Worm (Caenorhabditis elegans) whole organism, L2 larva: ENCODE results near the gene nhr-185.

Experiments used
- F13H6.1 ChIP-seq: sonication (generic microtip); optimal IDR thresholded peaks from 2 replicates; lab custom pipeline; 2016; ENCODE audit warnings: missing genetic modification characterization, missing compliant biosample characterization
- R02D3.7 ChIP-seq: fragments of 150-350 bp; optimal IDR thresholded peaks from 2 replicates; lab custom pipeline; 2014; ENCODE audit warnings: missing biosample characterization, missing genetic modification characterization
- Y55F3AM.14 ChIP-seq: fragments of 200-800 bp; sonication (Bioruptor generic); optimal IDR thresholded peaks from 2 replicates; lab custom pipeline; 2018; ENCODE audit warnings: mild to moderate bottlenecking, missing genetic modification characterization, missing compliant biosample characterization
- ceh-16 ChIP-seq: fragments of 150-350 bp; optimal IDR thresholded peaks from 2 replicates; lab custom pipeline; 2014; ENCODE audit warnings: missing biosample characterization, missing genetic modification characterization
- crh-2 ChIP-seq: sonication (generic microtip); optimal IDR thresholded peaks from 2 replicates; lab custom pipeline; 2017; ENCODE audit warnings: missing biosample characterization, missing genetic modification characterization
- dmd-4 ChIP-seq: sonication (generic microtip); optimal IDR thresholded peaks from 2 replicates; lab custom pipeline; 2017; ENCODE audit warnings: missing biosample characterization, missing genetic modification characterization
- elt-1 ChIP-seq: fragments of 150-350 bp; optimal IDR thresholded peaks from 2 replicates; lab custom pipeline; 2014; ENCODE audit warnings: missing biosample characterization, missing genetic modification characterization
- elt-3 ChIP-seq: sonication (generic microtip); optimal IDR thresholded peaks from 2 replicates; lab custom pipeline; 2017; ENCODE audit warnings: missing biosample characterization, missing genetic modification characterization
- fos-1 ChIP-seq: fragments of 150-350 bp; optimal IDR thresholded peaks from 2 replicates; lab custom pipeline; 2014; ENCODE audit warnings: missing biosample characterization, missing genetic modification characterization
- gmeb-1 ChIP-seq: fragments of 150-350 bp; optimal IDR thresholded peaks from 2 replicates; lab custom pipeline; 2014; ENCODE audit warnings: missing biosample characterization, missing genetic modification characterization
- lin-11 ChIP-seq: fragments of 150-350 bp; sonication (generic microtip); optimal IDR thresholded peaks from 2 replicates; lab custom pipeline; 2014; ENCODE audit warnings: missing biosample characterization, missing genetic modification characterization, inconsistent platforms, mixed read lengths
- lin-13 ChIP-seq: fragments of 150-350 bp; optimal IDR thresholded peaks from 2 replicates; lab custom pipeline; 2014; ENCODE audit warnings: missing biosample characterization, missing genetic modification reagents, missing genetic modification characterization
- lin-39 ChIP-seq: fragments of 150-350 bp; optimal IDR thresholded peaks from 2 replicates; lab custom pipeline; 2014; ENCODE audit warnings: missing biosample characterization, missing genetic modification reagents, missing genetic modification characterization
- lsy-2 ChIP-seq, 2 experiments: fragments of 150-350 bp in 1 of 2; sonication (generic microtip) in 1 of 2; optimal IDR thresholded peaks; 2 replicates each; lab custom pipeline; 2014 to 2017; ENCODE audit warnings: missing biosample characterization in 2 of 2, missing genetic modification characterization in 2 of 2
- nhr-10 ChIP-seq: sonication (generic microtip); optimal IDR thresholded peaks from 2 replicates; lab custom pipeline; 2017; ENCODE audit warnings: missing biosample characterization, missing genetic modification characterization
- nhr-129 ChIP-seq: fragments of 150-350 bp; optimal IDR thresholded peaks from 2 replicates; lab custom pipeline; 2014; ENCODE audit warnings: missing biosample characterization, missing genetic modification characterization
- nhr-21 ChIP-seq: fragments of 150-350 bp; optimal IDR thresholded peaks from 2 replicates; lab custom pipeline; 2014; ENCODE audit warnings: missing biosample characterization, missing genetic modification characterization
- nhr-23 ChIP-seq: fragments of 150-350 bp; optimal IDR thresholded peaks from 2 replicates; lab custom pipeline; 2014; ENCODE audit warnings: missing biosample characterization, missing genetic modification reagents, missing genetic modification characterization
- nhr-237 ChIP-seq: fragments of 150-350 bp; optimal IDR thresholded peaks from 2 replicates; lab custom pipeline; 2014; ENCODE audit warnings: missing biosample characterization, missing genetic modification characterization
- nhr-25 ChIP-seq: fragments of 150-350 bp; sonication (generic microtip); optimal IDR thresholded peaks from 3 replicates; lab custom pipeline; 2014; ENCODE audit warnings: missing biosample characterization, missing genetic modification characterization
- nhr-77 ChIP-seq: fragments of 150-350 bp; optimal IDR thresholded peaks from 2 replicates; lab custom pipeline; 2014; ENCODE audit warnings: missing biosample characterization, missing genetic modification characterization
- sem-4 ChIP-seq: fragments of 150-350 bp; optimal IDR thresholded peaks from 2 replicates; lab custom pipeline; 2014; ENCODE audit warnings: missing biosample characterization, missing genetic modification reagents, missing genetic modification characterization
- skn-1 ChIP-seq: sonication (generic microtip); optimal IDR thresholded peaks from 2 replicates; lab custom pipeline; 2017; ENCODE audit warnings: missing biosample characterization, missing genetic modification characterization
- sma-3 ChIP-seq: sonication (generic microtip); optimal IDR thresholded peaks from 2 replicates; lab custom pipeline; 2016; ENCODE audit warnings: missing genetic modification reagents, missing genetic modification characterization, missing compliant biosample characterization
- sma-9 ChIP-seq, 2 experiments: fragments of 150-350 bp in 1 of 2; sonication (generic microtip) in 1 of 2; optimal IDR thresholded peaks; 2 replicates each; lab custom pipeline; 2014 to 2016; ENCODE audit warnings: missing genetic modification characterization in 2 of 2, mild to moderate bottlenecking in 1 of 2, missing biosample characterization in 1 of 2, missing compliant biosample characterization in 1 of 2, missing genetic modification reagents in 1 of 2, moderate library complexity in 1 of 2
- unc-55 ChIP-seq: fragments of 150-350 bp; sonication (generic microtip); optimal IDR thresholded peaks from 3 replicates; lab custom pipeline; 2014; ENCODE audit warnings: missing biosample characterization, missing genetic modification reagents, missing genetic modification characterization
- unc-62 ChIP-seq: fragments of 150-350 bp; optimal IDR thresholded peaks from 2 replicates; lab custom pipeline; 2014; ENCODE audit warnings: missing biosample characterization, missing genetic modification reagents, missing genetic modification characterization
- zag-1 ChIP-seq: fragments of 150-350 bp; optimal IDR thresholded peaks from 2 replicates; lab custom pipeline; 2014; ENCODE audit warnings: missing biosample characterization, missing genetic modification characterization
- ztf-11 ChIP-seq: sonication (generic microtip); optimal IDR thresholded peaks from 2 replicates; lab custom pipeline; 2017; ENCODE audit warnings: missing biosample characterization, missing genetic modification characterization
- ztf-4 ChIP-seq: fragments of 150-350 bp; optimal IDR thresholded peaks from 2 replicates; lab custom pipeline; 2014; ENCODE audit warnings: missing biosample characterization, missing genetic modification characterization

Gene nhr-185

ce11 chrV:3803343-3803742 is 43.8 kb downstream of the nhr-185 start, which contains the start of gene cyp-33C8 (continued):
- TF ChIP-seq nhr-21 (tag; lab: Kevin White, UChicago), result no peak

ce11 chrV:3801787-3802417 is 45.3 kb downstream of the nhr-185 start:
- no peak for TF ChIP-seq fos-1
- no peak for TF ChIP-seq F13H6.1
- no peak for TF ChIP-seq dmd-4 (tag; lab: Kevin White, UChicago)
- TF ChIP-seq nhr-77 (tag; lab: Kevin White, UChicago), result no peak
- no peak for TF ChIP-seq ceh-16
- no peak for TF ChIP-seq zag-1 (tag; lab: Kevin White, UChicago)
- no peak for TF ChIP-seq nhr-10 (tag; lab: Kevin White, UChicago)
- no peak for TF ChIP-seq R02D3.7
- no peak for TF ChIP-seq ztf-11 (tag; lab: Kevin White, UChicago)
- no peak for TF ChIP-seq lin-11 (tag; lab: Kevin White, UChicago)
- no peak for TF ChIP-seq lsy-2 (tag; optimal IDR thresholded peaks at IDR 0.05; lab: Kevin White, UChicago)
- no peak for TF ChIP-seq lin-39 (tag; lab: Kevin White, UChicago)
- no peak for TF ChIP-seq crh-2 (tag; lab: Kevin White, UChicago)
- TF ChIP-seq Y55F3AM.14 (GFP tag; lab: Kevin White, UChicago), result no peak
- TF ChIP-seq elt-3 (tag; lab: Kevin White, UChicago), result no peak
- TF ChIP-seq sma-9 (GFP tag; optimal IDR thresholded peaks at IDR 0.05; lab: Kevin White, UChicago), result no peak
- TF ChIP-seq sma-9 (tag; optimal IDR thresholded peaks at IDR 0.05; lab: Kevin White, UChicago), result no peak
- no peak for TF ChIP-seq nhr-129
- no peak for TF ChIP-seq nhr-21 (tag; lab: Kevin White, UChicago)
- TF ChIP-seq ztf-4 (tag; lab: Kevin White, UChicago), result no peak
- TF ChIP-seq elt-1 (tag; lab: Kevin White, UChicago), result no peak
- TF ChIP-seq, all 48 proteins: peak for 0

DNA sequence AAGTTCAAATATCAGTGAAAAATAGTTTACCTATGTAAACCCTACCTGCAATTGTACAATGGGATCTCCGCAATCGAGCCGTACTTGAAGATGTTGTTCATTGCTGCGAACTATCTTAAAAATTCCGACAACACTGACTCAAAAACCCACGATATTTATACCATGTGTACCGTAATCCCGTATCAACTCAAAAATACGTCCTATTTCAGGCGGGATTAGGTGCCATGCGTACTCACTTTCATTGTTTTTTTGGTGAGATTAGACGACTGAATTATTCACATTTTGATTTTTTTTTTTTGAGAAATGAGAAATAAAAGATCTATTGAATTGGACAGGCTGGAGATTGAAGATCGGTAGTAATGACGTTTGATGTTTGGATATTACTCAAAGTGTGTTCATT is 46.8 kb downstream of the nhr-185 start, which contains the start of gene srt-30:
Gene srt-30 (minus strand): TSS at position 101 of the 400 bp plus-strand sequence.
- TF ChIP-seq nhr-23 (no peak), lin-11 (tag; lab: Kevin White, UChicago) (no peak), dmd-4 (tag; lab: Kevin White, UChicago) (no peak), gmeb-1 (tag; lab: Kevin White, UChicago) (no peak), sem-4 (no peak), unc-62 (GFP tag; lab: Kevin White, UChicago) (no peak), sma-9 (GFP tag; optimal IDR thresholded peaks at IDR 0.05; lab: Kevin White, UChicago) (no peak), sma-9 (tag; optimal IDR thresholded peaks at IDR 0.05; lab: Kevin White, UChicago) (no peak), lin-39 (tag; lab: Kevin White, UChicago) (no peak), elt-1 (tag; lab: Kevin White, UChicago) (no peak), skn-1 (tag; lab: Kevin White, UChicago) (no peak), R02D3.7 (no peak)
- TF ChIP-seq, all 48 proteins: peak for 0

ce11 chrV:3799737-3800136 is 47.4 kb downstream of the nhr-185 start:
- TF ChIP-seq nhr-237 (no peak), lin-39 (tag; lab: Kevin White, UChicago) (no peak), lin-13 (GFP tag; lab: Kevin White, UChicago) (no peak), unc-55 (GFP tag; lab: Kevin White, UChicago) (no peak), ztf-4 (tag; lab: Kevin White, UChicago) (no peak), nhr-25 (tag; lab: Kevin White, UChicago) (no peak), sma-3 (GFP tag; lab: Kevin White, UChicago) (no peak), nhr-21 (tag; lab: Kevin White, UChicago) (no peak), nhr-77 (tag; lab: Kevin White, UChicago) (no peak)
